Worm (Caenorhabditis elegans) whole organism, late embryonic: ENCODE results near the gene fbxb-19.

ENCODE experiments used
- C38D4.7 ChIP-seq: fragments of 200-800 bp; sonication (Bioruptor generic); optimal IDR thresholded peaks from 2 replicates; lab custom pipeline; 2018; ENCODE audit warnings: mild to moderate bottlenecking, missing genetic modification characterization, moderate library complexity, missing compliant biosample characterization
- fkh-10 ChIP-seq: fragments of 150-350 bp; optimal IDR thresholded peaks from 2 replicates; lab custom pipeline; 2014; ENCODE audit warnings: missing biosample characterization, missing genetic modification reagents, missing genetic modification characterization
- nhr-11 ChIP-seq: fragments of 150-350 bp; optimal IDR thresholded peaks from 2 replicates; lab custom pipeline; 2014; ENCODE audit warnings: missing biosample characterization, missing genetic modification characterization

DNA sequence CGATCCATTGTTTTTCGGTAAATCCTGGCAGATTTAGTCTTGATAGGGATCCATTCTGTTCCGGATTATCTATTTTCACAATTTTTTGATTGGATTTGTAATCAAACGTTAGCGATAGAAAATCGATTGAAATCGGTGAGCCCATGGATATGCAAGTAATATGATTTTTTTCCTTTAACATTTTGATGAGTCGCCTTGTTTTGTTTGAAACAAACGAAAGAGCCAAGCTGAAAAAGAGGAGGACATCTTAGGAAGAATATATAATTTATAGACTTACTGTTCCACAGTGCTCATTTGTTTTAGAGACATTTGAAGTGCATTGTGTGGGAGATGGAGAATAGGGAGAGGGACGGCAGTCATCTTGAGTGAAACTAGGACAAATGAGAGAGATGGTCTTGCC lies at the start of gene fbxb-19, which contains the start of gene fbxb-18:
- no peak for TF ChIP-seq C38D4.7
- no peak for TF ChIP-seq nhr-11
- no peak for TF ChIP-seq fkh-10 (GFP tag; lab: Kevin White, UChicago)
